Worm (Caenorhabditis elegans): Measurements from ENCODE around the gene srz-5.

- TF ChIP-seq elt-3 (tag; optimal IDR thresholded peaks at IDR 0.05) (no peak), flh-1 (GFP tag; optimal IDR thresholded peaks at IDR 0.05) (no peak), mep-1 (tag; optimal IDR thresholded peaks at IDR 0.05) (no peak), ztf-11 (tag; optimal IDR thresholded peaks at IDR 0.05) (no peak), unc-39 (tag; optimal IDR thresholded peaks at IDR 0.05) (no peak)
Measured at ce11 chrII:3470549-3470948, 44.0 kb downstream of the srz-5 start, which contains the start of gene Y49F6B.20.

All from whole organism, mixed stage, embryonic.